In the genomic region with DNA sequence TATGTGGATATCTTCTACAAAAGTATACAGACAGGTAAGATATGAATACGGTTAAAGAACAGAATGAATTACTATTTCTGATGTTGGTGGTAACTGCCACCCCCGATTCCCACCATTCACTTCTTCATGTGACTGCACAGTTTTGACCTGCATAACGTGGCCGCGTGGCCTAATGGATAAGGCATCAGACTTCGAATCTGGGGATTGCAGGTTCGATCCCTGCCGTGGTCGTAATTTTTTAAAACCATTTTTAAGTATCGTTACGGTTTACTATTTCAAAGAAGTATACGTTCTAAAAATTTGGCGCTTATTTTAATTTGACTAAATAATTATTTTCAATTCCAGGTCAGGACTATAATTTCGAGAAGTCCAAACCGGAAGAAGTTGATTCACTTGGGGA, we compare ENCODE assay signal across 1 worm cellular context.
TF ChIP-seq lines count a peak whose summit lies in the region.

No protein-coding gene starts in this region.

TF ChIP-seq in whole organism, L4 larva, 104 proteins besides CTCF, POLR2A, EP300 and RAD21 (continued from another document):
- TF ChIP-seq unc-62 (GFP tag; optimal IDR thresholded peaks at IDR 0.05 in 1 of 2; lab: Kevin White, UChicago): peak in 1 of 2 experiments; percentile 36
- TF ChIP-seq unc-62 (tag; optimal IDR thresholded peaks at IDR 0.05; lab: Kevin White, UChicago): no peak
- TF ChIP-seq hlh-30 (tag; optimal IDR thresholded peaks at IDR 0.05; lab: Kevin White, UChicago; ENCODE audit: insufficient read depth): no peak
